Fruit fly (Drosophila melanogaster) whole organism, embryonic: Measurements from ENCODE around the gene CG15530.
A peak's percentile ranks its signal among the peaks of the same experiment; 100 is the strongest.

Experiments
- B-H2 ChIP-seq: fragments of 200-800 bp; sonication (Bioruptor generic); optimal IDR thresholded peaks from 2 replicates; lab custom pipeline; 2018; ENCODE audit warnings: missing biosample characterization, mild to moderate bottlenecking, missing genetic modification characterization
- CG10565 ChIP-seq: fragments of 200-800 bp; sonication (Bioruptor generic); optimal IDR thresholded peaks from 3 replicates; lab custom pipeline; 2016; ENCODE audit warnings: missing biosample characterization, mild to moderate bottlenecking, missing genetic modification characterization
- CG10979 ChIP-seq: fragments of 200-800 bp; sonication (Bioruptor generic); optimal IDR thresholded peaks from 2 replicates; lab custom pipeline; 2018; ENCODE audit warnings: missing biosample characterization, mild to moderate bottlenecking, missing genetic modification characterization, moderate library complexity
- CG11093 ChIP-seq: fragments of 200-800 bp; sonication (Bioruptor generic); IDR thresholded peaks from 3 replicates; pipeline ENCODE4 v1.3.6; 2022; ENCODE audit warnings: missing biosample characterization, missing genetic modification characterization
- CG14014 ChIP-seq: fragments of 200-800 bp; sonication (Bioruptor generic); IDR thresholded peaks from 2 replicates; pipeline ENCODE4 v1.3.6; 2022; ENCODE audit warnings: missing biosample characterization, missing genetic modification characterization
- CG14441 ChIP-seq: fragments of 200-800 bp; sonication (Bioruptor generic); IDR thresholded peaks from 2 replicates; pipeline ENCODE4 v1.3.6; 2022; ENCODE audit warnings: missing biosample characterization, missing genetic modification characterization
- CG16863 ChIP-seq: fragments of 200-800 bp; sonication (Bioruptor generic); optimal IDR thresholded peaks from 3 replicates; lab custom pipeline; 2016; ENCODE audit warnings: missing biosample characterization, missing genetic modification characterization
- CG17328 ChIP-seq: fragments of 200-800 bp; sonication (Bioruptor generic); IDR thresholded peaks from 2 replicates; pipeline ENCODE4 v1.3.6; 2022; ENCODE audit warnings: missing biosample characterization, missing genetic modification characterization
- CG1832 ChIP-seq: fragments of 200-800 bp; sonication (Bioruptor generic); optimal IDR thresholded peaks from 2 replicates; lab custom pipeline; 2017; ENCODE audit warnings: missing biosample characterization, mild to moderate bottlenecking, missing genetic modification characterization, inconsistent platforms
- CG2120 ChIP-seq: fragments of 200-800 bp; sonication (Bioruptor generic); optimal IDR thresholded peaks from 3 replicates; lab custom pipeline; 2016; ENCODE audit warnings: missing biosample characterization, missing genetic modification characterization
- CG3065 ChIP-seq: fragments of 200-800 bp; sonication (Bioruptor generic); optimal IDR thresholded peaks from 2 replicates; lab custom pipeline; 2016; ENCODE audit warnings: missing biosample characterization, missing genetic modification characterization
- CG31365 ChIP-seq: fragments of 200-800 bp; sonication (Bioruptor generic); optimal IDR thresholded peaks from 2 replicates; lab custom pipeline; 2018; ENCODE audit warnings: missing biosample characterization, mild to moderate bottlenecking, missing genetic modification characterization
- CG31388 ChIP-seq: fragments of 200-800 bp; sonication (Bioruptor generic); optimal IDR thresholded peaks from 2 replicates; lab custom pipeline; 2016; ENCODE audit warnings: missing biosample characterization, missing genetic modification characterization
- CG31441 ChIP-seq: fragments of 200-800 bp; sonication (Bioruptor generic); IDR thresholded peaks from 2 replicates; pipeline ENCODE4 v1.3.6; 2022; ENCODE audit warnings: missing biosample characterization, missing genetic modification characterization
- CG4730 ChIP-seq: fragments of 200-800 bp; sonication (Bioruptor generic); IDR thresholded peaks from 2 replicates; pipeline ENCODE4 v1.3.6; 2022; ENCODE audit warnings: missing biosample characterization, missing genetic modification characterization
- CG6765 ChIP-seq: fragments of 200-800 bp; sonication (Bioruptor generic); optimal IDR thresholded peaks from 3 replicates; lab custom pipeline; 2017; ENCODE audit warnings: missing biosample characterization, mild to moderate bottlenecking, missing genetic modification characterization
- CG8944 ChIP-seq: fragments of 200-800 bp; sonication (Bioruptor generic); optimal IDR thresholded peaks from 3 replicates; lab custom pipeline; 2016; ENCODE audit warnings: missing biosample characterization, missing genetic modification characterization
- CG9727 ChIP-seq: fragments of 200-800 bp; sonication (Bioruptor generic); optimal IDR thresholded peaks from 3 replicates; lab custom pipeline; 2017; ENCODE audit warnings: missing biosample characterization, mild to moderate bottlenecking, missing genetic modification characterization
- D19A ChIP-seq: fragments of 200-800 bp; optimal IDR thresholded peaks from 3 replicates; lab custom pipeline; 2019; ENCODE audit warnings: missing biosample characterization, mild to moderate bottlenecking, missing genetic modification characterization, moderate library complexity
- Drgx ChIP-seq: fragments of 200-800 bp; sonication (Bioruptor generic); IDR thresholded peaks from 2 replicates; pipeline ENCODE4 v1.3.6; 2022; ENCODE audit warnings: missing biosample characterization, missing genetic modification characterization
- Ets65A ChIP-seq: fragments of 200-800 bp; sonication (Bioruptor generic); peaks from one replicate; lab custom pipeline; 2016; ENCODE audit warnings: missing biosample characterization, missing genetic modification characterization
- HHEX ChIP-seq: fragments of 200-800 bp; sonication (Bioruptor generic); optimal IDR thresholded peaks from 3 replicates; lab custom pipeline; 2017; ENCODE audit warnings: missing biosample characterization, mild to moderate bottlenecking, missing genetic modification characterization, missing genetic modification reagents
- HLH4C ChIP-seq: fragments of 200-800 bp; sonication (Bioruptor generic); IDR thresholded peaks from 3 replicates; pipeline ENCODE4 v1.3.6; 2022; ENCODE audit warnings: missing biosample characterization, missing genetic modification characterization; ENCODE audit not compliant: partially characterized antibody
- HLHmδ ChIP-seq: fragments of 200-800 bp; sonication (Bioruptor generic); optimal IDR thresholded peaks from 2 replicates; lab custom pipeline; 2018; ENCODE audit warnings: missing biosample characterization, mild to moderate bottlenecking, missing genetic modification characterization, moderate library complexity
- Hr39 ChIP-seq: fragments of >200 bp; optimal IDR thresholded peaks from 2 replicates; lab custom pipeline; 2017
- Hsf ChIP-seq: fragments of 200-800 bp; sonication (Bioruptor generic); optimal IDR thresholded peaks from 3 replicates; lab custom pipeline; 2016; ENCODE audit warnings: missing biosample characterization, missing genetic modification characterization
- MBD-R2 ChIP-seq: fragments of 200-800 bp; sonication (Bioruptor generic); IDR thresholded peaks from 2 replicates; pipeline ENCODE4 v1.3.6; 2022; ENCODE audit warnings: missing biosample characterization, missing genetic modification characterization
- Max ChIP-seq: fragments of 200-800 bp; sonication (Bioruptor generic); optimal IDR thresholded peaks from 2 replicates; lab custom pipeline; 2016; ENCODE audit warnings: missing biosample characterization, mild to moderate bottlenecking, missing genetic modification characterization
- Meics ChIP-seq: fragments of 200-800 bp; sonication (Bioruptor generic); optimal IDR thresholded peaks from 2 replicates; lab custom pipeline; 2017; ENCODE audit warnings: missing biosample characterization, mild to moderate bottlenecking, missing genetic modification characterization
- NC2α ChIP-seq: fragments of 200-800 bp; sonication (Bioruptor generic); optimal IDR thresholded peaks from 2 replicates; lab custom pipeline; 2016; ENCODE audit warnings: missing biosample characterization, missing genetic modification characterization
- Oaz ChIP-seq: fragments of 200-800 bp; sonication (Bioruptor generic); IDR thresholded peaks from 2 replicates; pipeline ENCODE4 v1.3.6; 2022; ENCODE audit warnings: missing biosample characterization, missing genetic modification characterization
- Tbp ChIP-seq: fragments of >200 bp; optimal IDR thresholded peaks from 2 replicates; lab custom pipeline; 2018; ENCODE audit warnings: missing biosample characterization, missing genetic modification characterization
- Trl ChIP-seq, 3 experiments: fragments of >200 bp in 2 of 3; fragments of 200-800 bp in 1 of 3; sonication (Bioruptor generic) in 1 of 3; optimal IDR thresholded peaks; 2 replicates in 1 of 3; 3 replicates in 2 of 3; lab custom pipeline; 2016 to 2017; ENCODE audit warnings: missing biosample characterization in 1 of 3, missing genetic modification characterization in 1 of 3
- ac ChIP-seq: fragments of 200-800 bp; sonication (Bioruptor generic); optimal IDR thresholded peaks from 3 replicates; lab custom pipeline; 2017; ENCODE audit warnings: missing biosample characterization, mild to moderate bottlenecking, missing genetic modification characterization
- cato ChIP-seq: fragments of 200-800 bp; sonication (Bioruptor generic); optimal IDR thresholded peaks from 2 replicates; lab custom pipeline; 2016; ENCODE audit warnings: missing biosample characterization, missing genetic modification characterization, borderline replicate concordance
- ind ChIP-seq: fragments of 200-800 bp; sonication (Bioruptor generic); optimal IDR thresholded peaks from 3 replicates; lab custom pipeline; 2016; ENCODE audit warnings: missing biosample characterization, missing genetic modification characterization
- kay ChIP-seq: fragments of 200-800 bp; sonication (Bioruptor generic); optimal IDR thresholded peaks from 2 replicates; lab custom pipeline; 2016; ENCODE audit warnings: missing biosample characterization, missing genetic modification characterization
- otp ChIP-seq: fragments of 200-800 bp; sonication (Bioruptor generic); IDR thresholded peaks from 3 replicates; pipeline ENCODE4, ENCODE4 v1.3.6; 2022; ENCODE audit warnings: missing biosample characterization, missing genetic modification characterization
- pan ChIP-seq, 4 experiments: fragments of >200 bp in 3 of 4; fragments of 200-800 bp in 1 of 4; sonication (Bioruptor generic) in 1 of 4; optimal IDR thresholded peaks in 3 of 4; IDR thresholded peaks in 1 of 4; 2 replicates each; pipeline versions ENCODE4 v1.3.6 to Lab custom; 2017 to 2022; ENCODE audit warnings: missing biosample characterization in 2 of 4, missing genetic modification characterization in 2 of 4, mixed read lengths in 1 of 4
- pb ChIP-seq: fragments of 200-800 bp; sonication (Bioruptor generic); optimal IDR thresholded peaks from 3 replicates; lab custom pipeline; 2016; ENCODE audit warnings: missing biosample characterization, missing genetic modification characterization
- pros ChIP-seq: fragments of 200-800 bp; sonication (Bioruptor generic); optimal IDR thresholded peaks from 3 replicates; lab custom pipeline; 2019; ENCODE audit warnings: missing biosample characterization, mild to moderate bottlenecking, missing genetic modification characterization, moderate library complexity
- psq ChIP-seq: fragments of 200-800 bp; sonication (Bioruptor generic); optimal IDR thresholded peaks from 2 replicates; lab custom pipeline; 2017; ENCODE audit warnings: missing biosample characterization, missing genetic modification characterization
- run ChIP-seq: fragments of 200-800 bp; sonication (Bioruptor generic); optimal IDR thresholded peaks from 3 replicates; lab custom pipeline; 2018; ENCODE audit warnings: missing biosample characterization, mild to moderate bottlenecking, missing genetic modification characterization
- schlank ChIP-seq: fragments of 200-800 bp; sonication (Bioruptor generic); optimal IDR thresholded peaks from 2 replicates; lab custom pipeline; 2018; ENCODE audit warnings: missing biosample characterization, mild to moderate bottlenecking, missing genetic modification characterization
- sim ChIP-seq: fragments of 200-800 bp; sonication (Bioruptor generic); IDR thresholded peaks from 2 replicates; pipeline ENCODE4 v1.3.6; 2022; ENCODE audit warnings: missing biosample characterization, missing genetic modification characterization
- slbo ChIP-seq: fragments of 200-800 bp; sonication (Bioruptor generic); IDR thresholded peaks from 2 replicates; pipeline ENCODE4 v1.3.6; 2022; ENCODE audit warnings: missing biosample characterization, missing genetic modification characterization
- so ChIP-seq: fragments of 200-800 bp; sonication (Bioruptor generic); IDR thresholded peaks from 3 replicates; pipeline ENCODE4 v1.3.6; 2022; ENCODE audit warnings: missing biosample characterization, missing genetic modification characterization
- sob ChIP-seq: fragments of 200-800 bp; sonication (Bioruptor generic); IDR thresholded peaks from 2 replicates; pipeline ENCODE4 v1.3.6; 2022; ENCODE audit warnings: missing biosample characterization, missing genetic modification characterization

The CG15530 gene

dm6 chr3R:30160312-30160942 is 17.2 kb upstream of the CG15530 start, which contains the start of gene CG11498 (continued):
- TF ChIP-seq pros (GFP tag; lab: Kevin White, UChicago) (peak; percentile 22), so (GFP tag; lab: Robert Waterston, UW) (0 out of 3 replicates have a peak, but pooled peaks have one; percentile 44), CG31441 (0 out of 2 replicates have a peak, but pooled peaks have one; percentile 10), pan (optimal IDR thresholded peaks at IDR 0.05; lab: Kevin White, UChicago) (no peak), pan (GFP tag; optimal IDR thresholded peaks at IDR 0.05 in 1 of 2, IDR thresholded peaks at IDR 0.05 in 1 of 2) (no peak), CG14014 (GFP tag; lab: Robert Waterston, UW) (no peak), CG1832 (GFP tag; lab: Kevin White, UChicago) (peak; percentile 4), HLHmδ (GFP tag; lab: Kevin White, UChicago) (peak; percentile 2), sim (no peak), Drgx (GFP tag; lab: Robert Waterston, UW) (peak; percentile 72), Meics (GFP tag; lab: Kevin White, UChicago) (no peak), otp (GFP tag; lab: Robert Waterston, UW) (0 out of 3 replicates have a peak, but pooled peaks have one; percentile 3), run (tag; lab: Kevin White, UChicago) (no peak), Hr39 (lab: Kevin White, UChicago) (no peak), CG3065 (GFP tag; lab: Kevin White, UChicago) (no peak)

dm6 chr3R:30163228-30163627 is 14.4 kb upstream of the CG15530 start:
- TF ChIP-seq CG2120 (GFP tag; lab: Kevin White, UChicago) (no peak), CG10565 (no peak), Max (GFP tag; lab: Kevin White, UChicago) (no peak), CG9727 (GFP tag; lab: Kevin White, UChicago) (no peak), CG31365 (tag; lab: Kevin White, UChicago) (no peak), Hr39 (lab: Kevin White, UChicago) (no peak), cato (GFP tag; lab: Kevin White, UChicago) (no peak), HHEX (no peak), pb (GFP tag; lab: Kevin White, UChicago) (no peak), slbo (GFP tag; lab: Robert Waterston, UW) (no peak), CG17328 (GFP tag; lab: Robert Waterston, UW) (no peak), CG10979 (tag; lab: Kevin White, UChicago) (no peak), psq (GFP tag; lab: Kevin White, UChicago) (no peak)

dm6 chr3R:30164162-30164561 is 13.5 kb upstream of the CG15530 start:
- no peak for TF ChIP-seq D19A (tag; lab: Kevin White, UChicago)
- TF ChIP-seq CG4730 (GFP tag; lab: Robert Waterston, UW), result no peak
- TF ChIP-seq B-H2 (GFP tag; lab: Kevin White, UChicago), result no peak
- peak; percentile 30 for TF ChIP-seq Hsf (GFP tag; lab: Kevin White, UChicago)
- TF ChIP-seq Meics (GFP tag; lab: Kevin White, UChicago), result no peak
- TF ChIP-seq Trl (optimal IDR thresholded peaks at IDR 0.05; lab: Kevin White, UChicago), result no peak
- TF ChIP-seq Trl (GFP tag; optimal IDR thresholded peaks at IDR 0.05; lab: Kevin White, UChicago), result no peak
- no peak for TF ChIP-seq CG6765 (GFP tag; lab: Kevin White, UChicago)
- 0 out of 2 replicates have a peak, but pooled peaks have one; percentile 9 for TF ChIP-seq slbo (GFP tag; lab: Robert Waterston, UW)
- TF ChIP-seq CG31388 (GFP tag; lab: Kevin White, UChicago), result no peak
- peak; percentile 48; the same call in 1 of the 2 replicates for TF ChIP-seq sob (GFP tag; lab: Robert Waterston, UW)
- TF ChIP-seq HLH4C (GFP tag; lab: Robert Waterston, UW), result no peak
- no peak for TF ChIP-seq CG11093
- TF ChIP-seq ac (GFP tag; lab: Kevin White, UChicago), result no peak
- no peak; the same call in 1 of the 2 replicates for TF ChIP-seq CG14441 (GFP tag; lab: Robert Waterston, UW)
- no peak for TF ChIP-seq Oaz
- no peak for TF ChIP-seq Tbp (GFP tag; lab: Kevin White, UChicago)
- TF ChIP-seq Ets65A (GFP tag; lab: Kevin White, UChicago), result peak; percentile 5
- TF ChIP-seq kay (GFP tag; lab: Kevin White, UChicago), result no peak
- no peak for TF ChIP-seq MBD-R2 (GFP tag; lab: Robert Waterston, UW)
- peak; percentile 34 for TF ChIP-seq ind (GFP tag; lab: Kevin White, UChicago)
- no peak for TF ChIP-seq CG8944
- TF ChIP-seq NC2α (GFP tag; lab: Kevin White, UChicago), result no peak
- TF ChIP-seq schlank (tag; lab: Kevin White, UChicago), result no peak
- TF ChIP-seq CG16863, result no peak
